Worm (Caenorhabditis elegans): ENCODE data around the gene cgt-1.

DNA sequence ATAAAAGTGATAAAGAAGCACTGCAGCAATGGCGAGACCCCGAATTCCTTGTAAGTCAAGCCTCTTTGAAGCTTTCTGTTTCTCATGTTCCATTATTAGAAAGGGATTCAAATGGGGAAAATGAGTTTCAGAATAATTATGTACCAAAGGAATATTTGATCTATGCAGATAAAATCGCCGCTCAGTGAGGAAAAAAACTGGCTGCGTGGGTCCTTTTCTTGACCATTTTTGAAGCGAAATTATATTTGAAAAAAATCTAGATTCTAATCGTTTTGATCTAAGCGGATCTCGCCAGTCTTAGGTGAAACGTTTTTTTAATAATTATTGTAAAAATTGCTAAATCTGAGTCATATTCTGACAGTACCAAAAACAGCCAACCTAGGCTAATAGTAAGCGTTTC lies 4.0 kb downstream of the cgt-1 start, which contains the start of gene oac-42:
- TF ChIP-seq nhr-11 (tag; optimal IDR thresholded peaks at IDR 0.05), result no peak
- TF ChIP-seq ceh-82 (tag; optimal IDR thresholded peaks at IDR 0.05), result no peak
- TF ChIP-seq elt-3 (tag; optimal IDR thresholded peaks at IDR 0.05), result no peak
- no peak for TF ChIP-seq mab-5 (tag; optimal IDR thresholded peaks at IDR 0.05)
- no peak for TF ChIP-seq nhr-6 (tag; optimal IDR thresholded peaks at IDR 0.05)
- TF ChIP-seq sma-3 (GFP tag; optimal IDR thresholded peaks at IDR 0.05), result no peak
